Worm (Caenorhabditis elegans) whole organism, dauer: Measurements from ENCODE around the gene F54F7.9.

ENCODE experiments used
- unc-62 ChIP-seq: sonication (generic microtip); optimal IDR thresholded peaks from 2 replicates; lab custom pipeline; 2017; ENCODE audit warnings: missing biosample characterization, missing genetic modification reagents, missing genetic modification characterization

Gene F54F7.9

ce11 chrX:11848618-11849017, at the start of gene F54F7.9:
Gene F54F7.9, minus strand, starts transcription at chrX:11848718.
- TF ChIP-seq unc-62 (GFP tag; lab: Kevin White, UChicago), result no peak

ce11 chrX:11898040-11898439, 49.5 kb upstream of the F54F7.9 start, which contains the start of gene Y62H9A.9:
Gene Y62H9A.9, minus strand, starts transcription at chrX:11898140.
- TF ChIP-seq unc-62 (GFP tag; lab: Kevin White, UChicago), result no peak

- no peak for TF ChIP-seq unc-62 (GFP tag; lab: Kevin White, UChicago)
Measured at ce11 chrX:11896708-11897107, 48.2 kb upstream of the F54F7.9 start.

- TF ChIP-seq unc-62 (GFP tag; lab: Kevin White, UChicago), result no peak
Measured at ce11 chrX:11892328-11892727, 43.8 kb upstream of the F54F7.9 start, which contains the start of gene Y62H9A.8. Gene Y62H9A.8, minus strand, starts transcription at chrX:11892428.

- TF ChIP-seq unc-62 (GFP tag; lab: Kevin White, UChicago), result no peak
Measured at ce11 chrX:11885577-11885976, 37.1 kb upstream of the F54F7.9 start, which contains the start of gene Y62H9A.7. Gene Y62H9A.7, minus strand, starts transcription at chrX:11885677.

ce11 chrX:11882800-11883199, 34.3 kb upstream of the F54F7.9 start, which contains the start of the genes Y62H9A.5 and ule-5:
Gene Y62H9A.5, minus strand, starts transcription at chrX:11882900.
Gene ule-5, plus strand, starts transcription at chrX:11883127.
- no peak for TF ChIP-seq unc-62 (GFP tag; lab: Kevin White, UChicago)

ce11 chrX:11879871-11880270, 31.4 kb upstream of the F54F7.9 start, which contains the start of the genes Y62H9A.3 and Y62H9A.4:
Gene Y62H9A.3, minus strand, starts transcription at chrX:11879971.
Gene Y62H9A.4, plus strand, starts transcription at chrX:11880126.
- no peak for TF ChIP-seq unc-62 (GFP tag; lab: Kevin White, UChicago)

- TF ChIP-seq unc-62 (GFP tag; lab: Kevin White, UChicago), result no peak
Measured at ce11 chrX:11878109-11878508, 29.6 kb upstream of the F54F7.9 start, which contains the start of gene Y62H9A.2. Gene Y62H9A.2, minus strand, starts transcription at chrX:11878209.

ce11 chrX:11875260-11875659, 26.7 kb upstream of the F54F7.9 start, which contains the start of gene Y62H9A.1:
Gene Y62H9A.1, plus strand, starts transcription at chrX:11875541.
- TF ChIP-seq unc-62 (GFP tag; lab: Kevin White, UChicago), result no peak

- no peak for TF ChIP-seq unc-62 (GFP tag; lab: Kevin White, UChicago)
Measured at ce11 chrX:11872210-11872609, 23.7 kb upstream of the F54F7.9 start.

- TF ChIP-seq unc-62 (GFP tag; lab: Kevin White, UChicago), result no peak
Measured at ce11 chrX:11870393-11870792, 21.9 kb upstream of the F54F7.9 start.

ce11 chrX:11869260-11869659, 20.7 kb upstream of the F54F7.9 start, which contains the start of gene dot-1.2:
Gene dot-1.2, minus strand, starts transcription at chrX:11869360.
- TF ChIP-seq unc-62 (GFP tag; lab: Kevin White, UChicago), result no peak

- no peak for TF ChIP-seq unc-62 (GFP tag; lab: Kevin White, UChicago)
Measured at ce11 chrX:11865083-11865482, 16.6 kb upstream of the F54F7.9 start, which contains the start of gene F54F7.6. Gene F54F7.6, plus strand, starts transcription at chrX:11865383.

- no peak for TF ChIP-seq unc-62 (GFP tag; lab: Kevin White, UChicago)
Measured at ce11 chrX:11863307-11863706, 14.8 kb upstream of the F54F7.9 start, which contains the start of gene F54F7.10. Gene F54F7.10, plus strand, starts transcription at chrX:11863607.

ce11 chrX:11857178-11857577, 8.7 kb upstream of the F54F7.9 start, which contains the start of gene mes-1:
Gene mes-1, plus strand, starts transcription at chrX:11857478.
- no peak for TF ChIP-seq unc-62 (GFP tag; lab: Kevin White, UChicago)

ce11 chrX:11856214-11856613, 7.7 kb upstream of the F54F7.9 start:
- TF ChIP-seq unc-62 (GFP tag; lab: Kevin White, UChicago), result no peak

ce11 chrX:11854903-11855302, 6.4 kb upstream of the F54F7.9 start, which contains the start of gene F54F7.8:
Gene F54F7.8, minus strand, starts transcription at chrX:11855003.
- TF ChIP-seq unc-62 (GFP tag; lab: Kevin White, UChicago), result no peak
